Fruit fly (Drosophila melanogaster): Measurements from ENCODE around the gene CG1231.

The CG1231 gene

DNA sequence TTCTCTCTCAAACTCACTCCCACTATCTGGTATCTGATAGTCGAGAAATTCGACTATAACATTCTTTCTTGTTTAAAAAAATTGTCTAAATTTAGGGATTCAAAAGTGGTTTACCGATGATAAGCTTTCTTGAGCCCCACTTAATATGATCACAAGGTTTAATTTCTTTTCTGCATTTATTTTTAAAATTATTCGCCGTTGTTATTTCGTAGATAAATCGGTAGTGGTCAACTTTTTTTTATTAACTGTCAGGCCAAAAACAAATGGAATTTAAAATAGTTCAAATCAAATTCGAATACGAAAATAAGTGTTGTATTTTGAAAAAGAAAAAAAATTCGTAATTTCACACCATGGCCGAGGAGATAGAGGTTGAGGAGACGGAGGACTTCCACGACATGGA lies 1.5 kb downstream of the CG1231 start, which contains the start of gene Roc1b:
TSS of gene Roc1b (plus strand) at position 301 of the 400 bp plus-strand sequence.
- TF ChIP-seq brk (GFP tag; optimal IDR thresholded peaks at IDR 0.05), result no peak
- TF ChIP-seq Abd-B (GFP tag; optimal IDR thresholded peaks at IDR 0.05), result no peak
- TF ChIP-seq tai (GFP tag; optimal IDR thresholded peaks at IDR 0.05), result no peak
- TF ChIP-seq Jra (GFP tag; optimal IDR thresholded peaks at IDR 0.05), result no peak
- TF ChIP-seq Hr78 (GFP tag; optimal IDR thresholded peaks at IDR 0.05), result no peak

DNA sequence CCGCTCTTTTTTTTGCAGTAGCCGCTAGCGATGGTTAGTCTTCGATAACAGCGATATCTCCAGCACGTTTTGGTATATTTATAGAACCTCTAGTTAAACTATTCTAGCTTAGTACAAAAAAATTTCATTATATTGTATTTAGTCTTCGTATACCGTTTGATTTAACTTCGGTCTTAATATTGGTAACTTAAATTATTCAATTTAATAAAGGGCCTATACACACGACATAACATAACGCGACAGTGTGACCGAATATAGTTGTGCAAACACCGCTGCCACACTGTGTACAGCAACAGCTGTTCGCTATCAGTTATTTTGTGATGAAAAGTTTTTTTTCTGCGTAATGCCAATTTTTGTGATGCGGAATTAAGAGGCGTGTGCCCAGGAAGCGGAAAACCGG lies 5.0 kb downstream of the CG1231 start, which contains the start of the genes Cdc5 and CG1233:
TSS of gene Cdc5 (minus strand) at position 183 of the 400 bp plus-strand sequence.
TSS of gene CG1233 (plus strand) at position 272 of the 400 bp plus-strand sequence.
- no peak for TF ChIP-seq Mio (GFP tag; optimal IDR thresholded peaks at IDR 0.05)
- peak in 1 of 2 experiments; percentile 76 for TF ChIP-seq dl (GFP tag; optimal IDR thresholded peaks at IDR 0.05; ENCODE audit: insufficient read depth in 1 of 2, partially characterized antibody in 2 of 2)
- no peak for TF ChIP-seq Abd-B (GFP tag; optimal IDR thresholded peaks at IDR 0.05)
- no peak for TF ChIP-seq Sp1 (GFP tag; optimal IDR thresholded peaks at IDR 0.05)
- peak; percentile 98 for TF ChIP-seq Dif (GFP tag; optimal IDR thresholded peaks at IDR 0.05; ENCODE audit: partially characterized antibody)
- TF ChIP-seq usp (GFP tag; optimal IDR thresholded peaks at IDR 0.05), result no peak
- TF ChIP-seq sv (GFP tag; optimal IDR thresholded peaks at IDR 0.05), result peak; percentile 16
- peak; percentile 99 for TF ChIP-seq Vsx2 (GFP tag; optimal IDR thresholded peaks at IDR 0.05; ENCODE audit: partially characterized antibody)
- no peak for TF ChIP-seq GATAd (GFP tag; optimal IDR thresholded peaks at IDR 0.05)

DNA sequence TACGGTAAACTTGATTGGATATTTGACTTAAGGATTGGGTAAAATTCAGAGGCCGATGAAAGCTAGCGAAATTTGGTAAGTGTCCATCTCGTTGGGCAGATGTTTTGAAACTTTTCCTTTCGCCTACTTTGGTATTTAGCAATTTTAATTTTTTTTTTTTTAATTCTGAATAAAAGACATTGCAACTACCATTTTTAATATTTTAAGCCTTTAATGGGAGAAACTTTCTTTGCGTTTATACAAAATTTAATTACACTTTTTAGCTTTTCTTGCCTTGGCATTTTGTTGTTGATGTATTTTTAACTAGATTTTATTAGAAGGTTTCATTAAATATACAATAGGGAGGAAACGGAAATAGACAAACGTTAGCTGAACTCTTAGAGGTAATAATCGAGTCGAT lies 10.1 kb downstream of the CG1231 start, which contains the start of gene CG13884:
TSS of gene CG13884 (minus strand) at position 101 of the 400 bp plus-strand sequence.
- TF ChIP-seq dmrt93B (GFP tag; optimal IDR thresholded peaks at IDR 0.05), result no peak
- no peak for TF ChIP-seq CG32264 (GFP tag; optimal IDR thresholded peaks at IDR 0.05)
- TF ChIP-seq woc (GFP tag; optimal IDR thresholded peaks at IDR 0.05), result no peak
- TF ChIP-seq Mio (GFP tag; optimal IDR thresholded peaks at IDR 0.05), result no peak
- no peak for TF ChIP-seq psq (GFP tag; optimal IDR thresholded peaks at IDR 0.05)
- TF ChIP-seq Dfd (GFP tag; optimal IDR thresholded peaks at IDR 0.05), result no peak
- no peak for TF ChIP-seq CrebA (GFP tag; optimal IDR thresholded peaks at IDR 0.05; ENCODE audit: borderline replicate concordance)
- TF ChIP-seq Rel (GFP tag; optimal IDR thresholded peaks at IDR 0.05), result no peak
- TF ChIP-seq Rel (tag; optimal IDR thresholded peaks at IDR 0.05), result no peak
- no peak for TF ChIP-seq Abd-B (GFP tag; optimal IDR thresholded peaks at IDR 0.05)

DNA sequence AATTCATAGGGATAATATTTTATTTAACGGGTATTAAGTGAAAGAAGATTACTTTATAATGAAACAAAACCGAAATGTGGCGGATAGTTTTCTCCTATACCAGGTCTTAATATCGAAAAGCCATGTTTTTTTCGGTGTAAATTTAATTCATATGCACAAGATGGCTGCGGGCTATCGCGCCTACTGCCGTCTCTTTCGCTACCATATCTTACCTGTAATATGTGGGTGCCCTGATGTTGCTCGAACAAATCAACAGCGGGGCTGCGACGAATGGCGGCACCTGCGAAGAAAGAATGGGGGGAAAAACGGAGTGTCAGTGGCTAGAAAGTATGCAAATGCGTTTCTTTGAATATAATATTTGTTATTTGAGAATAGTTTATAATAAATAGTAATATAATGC lies 15.0 kb downstream of the CG1231 start:
- TF ChIP-seq CG32264 (GFP tag; optimal IDR thresholded peaks at IDR 0.05) (no peak), GATAd (GFP tag; optimal IDR thresholded peaks at IDR 0.05) (no peak)

DNA sequence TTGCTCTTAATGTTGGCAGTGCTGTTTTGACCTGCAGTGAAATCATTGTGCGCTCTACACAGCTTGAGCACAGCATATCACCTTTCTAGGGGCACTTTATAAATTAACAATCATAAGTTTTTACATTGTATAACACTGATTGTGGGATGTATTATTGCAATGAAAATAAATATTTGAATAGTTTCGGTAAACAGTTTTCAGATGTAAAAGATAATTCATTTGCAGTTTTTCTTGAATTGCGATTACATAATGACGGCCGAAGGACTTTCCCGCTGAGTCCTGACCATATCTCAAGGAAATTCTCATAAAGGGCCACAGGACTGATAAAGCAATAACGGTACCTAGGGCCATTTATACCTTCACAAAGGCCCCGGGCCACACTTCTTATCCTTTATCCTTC lies 18.4 kb downstream of the CG1231 start:
- no peak for TF ChIP-seq Dif (GFP tag; optimal IDR thresholded peaks at IDR 0.05; ENCODE audit: partially characterized antibody)
- no peak for TF ChIP-seq dl (GFP tag; optimal IDR thresholded peaks at IDR 0.05; ENCODE audit: insufficient read depth in 1 of 2, partially characterized antibody in 2 of 2)
- TF ChIP-seq pan (optimal IDR thresholded peaks at IDR 0.05), result no peak
- TF ChIP-seq tai (GFP tag; optimal IDR thresholded peaks at IDR 0.05), result no peak
- TF ChIP-seq usp (GFP tag; optimal IDR thresholded peaks at IDR 0.05), result no peak
- no peak for TF ChIP-seq Abd-B (GFP tag; optimal IDR thresholded peaks at IDR 0.05)
- no peak for TF ChIP-seq woc (GFP tag; optimal IDR thresholded peaks at IDR 0.05)
- TF ChIP-seq CG9705 (GFP tag; optimal IDR thresholded peaks at IDR 0.05), result no peak
- TF ChIP-seq rgr (GFP tag; optimal IDR thresholded peaks at IDR 0.05), result no peak
- TF ChIP-seq dmrt93B (GFP tag; optimal IDR thresholded peaks at IDR 0.05), result no peak
- no peak for TF ChIP-seq Sp1 (GFP tag; optimal IDR thresholded peaks at IDR 0.05)
- no peak for TF ChIP-seq Mio (GFP tag; optimal IDR thresholded peaks at IDR 0.05)
- TF ChIP-seq Hr78 (GFP tag; optimal IDR thresholded peaks at IDR 0.05), result no peak
- no peak for TF ChIP-seq fru (GFP tag; optimal IDR thresholded peaks at IDR 0.05)
- no peak for TF ChIP-seq N (GFP tag; optimal IDR thresholded peaks at IDR 0.05)
- no peak for TF ChIP-seq foxo (GFP tag; optimal IDR thresholded peaks at IDR 0.05)

DNA sequence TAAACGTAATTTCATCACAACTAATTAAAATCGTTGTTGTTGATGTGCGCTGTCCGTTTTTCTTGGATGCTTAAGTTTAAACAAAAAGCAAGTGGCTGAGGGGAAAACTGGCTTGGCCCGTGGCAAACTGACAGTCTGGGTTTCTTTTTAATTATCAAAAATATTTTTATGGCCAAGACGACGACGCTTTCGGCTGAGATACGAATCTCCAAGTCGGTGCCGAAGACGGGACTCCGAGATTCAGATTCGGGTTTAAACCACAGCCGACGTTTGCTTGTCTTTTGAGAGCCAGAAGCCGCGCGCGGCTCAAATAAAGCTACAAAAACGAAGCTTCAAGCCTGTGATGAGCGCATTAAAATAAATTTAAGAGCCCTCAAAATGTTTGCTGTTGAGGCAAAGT lies 19.4 kb downstream of the CG1231 start:
- no peak for TF ChIP-seq Dif (GFP tag; optimal IDR thresholded peaks at IDR 0.05; ENCODE audit: partially characterized antibody)
- no peak for TF ChIP-seq OdsH (GFP tag; optimal IDR thresholded peaks at IDR 0.05)
- no peak for TF ChIP-seq Abd-B (GFP tag; optimal IDR thresholded peaks at IDR 0.05)
- TF ChIP-seq dmrt93B (GFP tag; optimal IDR thresholded peaks at IDR 0.05), result no peak
- no peak for TF ChIP-seq pan (optimal IDR thresholded peaks at IDR 0.05)
- no peak for TF ChIP-seq Hr83 (GFP tag; optimal IDR thresholded peaks at IDR 0.05; ENCODE audit: poor library complexity, severe bottlenecking)

Data from whole organism, wandering third instar larva.